Fruit fly (Drosophila melanogaster) whole organism, prepupa: ENCODE measurements around the gene Sgs5bis.
A peak's percentile ranks its signal among the peaks of the same experiment; 100 is the strongest.

Source experiments
- Blimp-1 ChIP-seq: fragments of 200-800 bp; sonication (Bioruptor generic); optimal IDR thresholded peaks from 3 replicates; lab custom pipeline; 2017; ENCODE audit warnings: missing biosample characterization, missing genetic modification characterization, mild to moderate bottlenecking, moderate library complexity, missing genetic modification reagents
- CG10631 ChIP-seq: fragments of 200-800 bp; sonication (Bioruptor generic); optimal IDR thresholded peaks from 2 replicates; lab custom pipeline; 2016; ENCODE audit warnings: missing biosample characterization, missing genetic modification characterization
- CG11294 ChIP-seq: fragments of 200-800 bp; sonication (Bioruptor generic); IDR thresholded peaks from 2 replicates; pipeline ENCODE4 v1.3.6; 2022; ENCODE audit warnings: missing biosample characterization, missing genetic modification characterization
- CG1621 ChIP-seq: fragments of 200-800 bp; sonication (Bioruptor generic); optimal IDR thresholded peaks from 3 replicates; lab custom pipeline; 2018; ENCODE audit warnings: missing biosample characterization, mild to moderate bottlenecking, missing genetic modification characterization
- CG16779 ChIP-seq: fragments of 200-800 bp; sonication (Bioruptor generic); optimal IDR thresholded peaks from 3 replicates; lab custom pipeline; 2017; ENCODE audit warnings: missing biosample characterization, mild to moderate bottlenecking, missing genetic modification characterization
- CG31627 ChIP-seq: fragments of 200-800 bp; sonication (Bioruptor generic); optimal IDR thresholded peaks from 3 replicates; lab custom pipeline; 2016; ENCODE audit warnings: missing biosample characterization, missing genetic modification characterization
- CG32006 ChIP-seq: fragments of 200-800 bp; sonication (Bioruptor generic); optimal IDR thresholded peaks from 3 replicates; lab custom pipeline; 2017; ENCODE audit warnings: missing biosample characterization, mild to moderate bottlenecking, missing genetic modification characterization
- CG3919 ChIP-seq: fragments of 200-800 bp; sonication (Bioruptor generic); optimal IDR thresholded peaks from 3 replicates; lab custom pipeline; 2016; ENCODE audit warnings: missing biosample characterization, missing genetic modification characterization
- CG6276 ChIP-seq: fragments of 200-800 bp; sonication (Bioruptor generic); optimal IDR thresholded peaks from 2 replicates; lab custom pipeline; 2017; ENCODE audit warnings: missing biosample characterization, mild to moderate bottlenecking, missing genetic modification characterization
- CG7368 ChIP-seq: fragments of 200-800 bp; sonication (Bioruptor generic); optimal IDR thresholded peaks from 3 replicates; lab custom pipeline; 2016; ENCODE audit warnings: missing biosample characterization, missing genetic modification characterization
- CG8119 ChIP-seq: fragments of 200-800 bp; sonication (Bioruptor generic); IDR thresholded peaks from 3 replicates; pipeline ENCODE4 v1.3.6; 2022; ENCODE audit warnings: missing biosample characterization, missing genetic modification characterization
- CG8319 ChIP-seq: fragments of 200-800 bp; sonication (Bioruptor generic); optimal IDR thresholded peaks from 3 replicates; lab custom pipeline; 2016; ENCODE audit warnings: missing biosample characterization, missing genetic modification characterization
- CG8632 ChIP-seq: fragments of 200-800 bp; sonication (Bioruptor generic); optimal IDR thresholded peaks from 3 replicates; lab custom pipeline; 2016; ENCODE audit warnings: missing biosample characterization, missing genetic modification characterization
- CG9139 ChIP-seq: fragments of 200-800 bp; sonication (Bioruptor generic); optimal IDR thresholded peaks from 3 replicates; lab custom pipeline; 2017; ENCODE audit warnings: missing biosample characterization, mild to moderate bottlenecking, missing genetic modification characterization
- Eip75B ChIP-seq: fragments of 200-800 bp; sonication (Bioruptor generic); optimal IDR thresholded peaks from 3 replicates; lab custom pipeline; 2016; ENCODE audit warnings: missing biosample characterization, missing genetic modification characterization
- Eip78C ChIP-seq: fragments of 200-800 bp; sonication (Bioruptor generic); peaks from one replicate; lab custom pipeline; 2016; ENCODE audit warnings: missing biosample characterization, missing genetic modification characterization
- Ets96B ChIP-seq: fragments of 200-800 bp; optimal IDR thresholded peaks from 2 replicates; lab custom pipeline; 2019; ENCODE audit warnings: missing biosample characterization, mild to moderate bottlenecking, missing genetic modification characterization, moderate library complexity
- Hr39 ChIP-seq: fragments of 200-800 bp; sonication (Bioruptor generic); optimal IDR thresholded peaks from 2 replicates; lab custom pipeline; 2016; ENCODE audit warnings: missing biosample characterization, missing genetic modification characterization
- Lpt ChIP-seq: fragments of 200-800 bp; sonication (Bioruptor generic); optimal IDR thresholded peaks from 3 replicates; lab custom pipeline; 2016; ENCODE audit warnings: missing biosample characterization, missing genetic modification characterization
- OdsH ChIP-seq: fragments of 200-800 bp; sonication (Bioruptor generic); optimal IDR thresholded peaks from 3 replicates; lab custom pipeline; 2016; ENCODE audit warnings: missing biosample characterization, missing genetic modification characterization
- Smox ChIP-seq: fragments of 200-800 bp; sonication (Bioruptor generic); optimal IDR thresholded peaks from 3 replicates; lab custom pipeline; 2016; ENCODE audit warnings: missing biosample characterization, missing genetic modification characterization
- Sox102F ChIP-seq: fragments of 200-800 bp; sonication (Bioruptor generic); optimal IDR thresholded peaks from 2 replicates; lab custom pipeline; 2016; ENCODE audit warnings: missing biosample characterization, mild to moderate bottlenecking, missing genetic modification characterization
- Sox14 ChIP-seq: fragments of 200-800 bp; sonication (Bioruptor generic); optimal IDR thresholded peaks from 3 replicates; lab custom pipeline; 2016; ENCODE audit warnings: missing biosample characterization, missing genetic modification characterization
- Sox15 ChIP-seq: fragments of 200-800 bp; sonication (Bioruptor generic); optimal IDR thresholded peaks from 3 replicates; lab custom pipeline; 2016; ENCODE audit warnings: missing biosample characterization, missing genetic modification characterization
- achi ChIP-seq: fragments of 200-800 bp; sonication (Bioruptor generic); optimal IDR thresholded peaks from 3 replicates; lab custom pipeline; 2016; ENCODE audit warnings: missing biosample characterization, missing genetic modification characterization
- cyc ChIP-seq: fragments of 200-800 bp; sonication (Bioruptor generic); optimal IDR thresholded peaks from 3 replicates; lab custom pipeline; 2016; ENCODE audit warnings: missing biosample characterization, missing genetic modification characterization
- dac ChIP-seq: fragments of 200-800 bp; sonication (Bioruptor generic); optimal IDR thresholded peaks from 2 replicates; lab custom pipeline; 2017; ENCODE audit warnings: missing biosample characterization, mild to moderate bottlenecking, missing genetic modification characterization
- dsx ChIP-seq: fragments of 200-800 bp; optimal IDR thresholded peaks from 3 replicates; lab custom pipeline; 2019; ENCODE audit warnings: missing biosample characterization, mild to moderate bottlenecking, missing genetic modification characterization, moderate library complexity; ENCODE audit not compliant: poor library complexity, severe bottlenecking
- eg ChIP-seq: fragments of 200-800 bp; sonication (Bioruptor generic); IDR thresholded peaks from 3 replicates; pipeline ENCODE4 v1.3.6; 2022; ENCODE audit warnings: missing biosample characterization, missing genetic modification characterization
- esn ChIP-seq: fragments of 200-800 bp; sonication (Bioruptor generic); optimal IDR thresholded peaks from 2 replicates; lab custom pipeline; 2016; ENCODE audit warnings: missing biosample characterization, mild to moderate bottlenecking, missing genetic modification characterization, moderate library complexity
- fd59A ChIP-seq: fragments of 200-800 bp; sonication (Bioruptor generic); optimal IDR thresholded peaks from 2 replicates; lab custom pipeline; 2017; ENCODE audit warnings: missing biosample characterization, mild to moderate bottlenecking, missing genetic modification characterization, missing genetic modification reagents
- fkh ChIP-seq: fragments of 200-800 bp; sonication (Bioruptor generic); optimal IDR thresholded peaks from 3 replicates; lab custom pipeline; 2017; ENCODE audit warnings: missing biosample characterization, mild to moderate bottlenecking, missing genetic modification characterization, moderate library complexity
- lz ChIP-seq: fragments of 200-800 bp; sonication (Bioruptor generic); optimal IDR thresholded peaks from 3 replicates; lab custom pipeline; 2016; ENCODE audit warnings: missing biosample characterization, missing genetic modification characterization
- net ChIP-seq: fragments of 200-800 bp; sonication (Bioruptor generic); optimal IDR thresholded peaks from 3 replicates; lab custom pipeline; 2016; ENCODE audit warnings: missing biosample characterization, missing genetic modification characterization
- pdm3 ChIP-seq: fragments of 200-800 bp; sonication (Bioruptor generic); optimal IDR thresholded peaks from 3 replicates; lab custom pipeline; 2016; ENCODE audit warnings: missing biosample characterization, missing genetic modification characterization
- spab ChIP-seq: fragments of 200-800 bp; sonication (Bioruptor generic); optimal IDR thresholded peaks from 2 replicates; lab custom pipeline; 2017; ENCODE audit warnings: missing biosample characterization, mild to moderate bottlenecking, missing genetic modification characterization, missing genetic modification reagents
- ss ChIP-seq, 2 experiments: fragments of 200-800 bp; sonication (Bioruptor generic); optimal IDR thresholded peaks; 2 replicates in 1 of 2; 3 replicates in 1 of 2; lab custom pipeline; 2017 to 2018; ENCODE audit warnings: mild to moderate bottlenecking in 2 of 2, missing biosample characterization in 2 of 2, missing genetic modification characterization in 2 of 2, moderate library complexity in 1 of 2
- topi ChIP-seq: fragments of 200-800 bp; sonication (Bioruptor generic); optimal IDR thresholded peaks from 3 replicates; lab custom pipeline; 2016; ENCODE audit warnings: missing biosample characterization, missing genetic modification characterization
- vri ChIP-seq: fragments of 200-800 bp; sonication (Bioruptor generic); optimal IDR thresholded peaks from 3 replicates; lab custom pipeline; 2016; ENCODE audit warnings: missing biosample characterization, mild to moderate bottlenecking, missing genetic modification characterization

Gene Sgs5bis

dm6 chr3R:17611411-17611810, 17.2 kb downstream of the Sgs5bis start, which contains the start of gene Edg91:
TSS of gene Edg91 (minus strand) at chr3R:17611511.
- TF ChIP-seq CG1621 (tag; lab: Kevin White, UChicago) (no peak), Eip75B (GFP tag; lab: Kevin White, UChicago) (no peak), spab (no peak), eg (GFP tag; lab: Robert Waterston, UW) (no peak), CG32006 (GFP tag; lab: Kevin White, UChicago) (no peak), CG7368 (no peak), CG16779 (no peak), Hr39 (GFP tag; lab: Kevin White, UChicago) (no peak), CG8632 (no peak), topi (no peak), Sox15 (GFP tag; lab: Kevin White, UChicago) (no peak), fkh (GFP tag; lab: Kevin White, UChicago) (no peak), dac (GFP tag; lab: Kevin White, UChicago) (no peak), CG6276 (GFP tag; lab: Kevin White, UChicago) (no peak), CG8119 (GFP tag; lab: Robert Waterston, UW) (no peak), Lpt (GFP tag; lab: Kevin White, UChicago) (no peak), lz (GFP tag; lab: Kevin White, UChicago) (no peak), pdm3 (no peak), net (no peak)

- TF ChIP-seq CG10631 (no peak), Eip78C (peak; percentile 45)
Observed at dm6 chr3R:17611836-17612235, 17.6 kb downstream of the Sgs5bis start.

dm6 chr3R:17612587-17612986, 18.4 kb downstream of the Sgs5bis start, which contains the start of gene CG34281:
TSS of gene CG34281 (plus strand) at chr3R:17612887.
- no peak for TF ChIP-seq OdsH
- no peak for TF ChIP-seq CG9139 (GFP tag; lab: Kevin White, UChicago)
- no peak for TF ChIP-seq fkh (GFP tag; lab: Kevin White, UChicago)
- no peak for TF ChIP-seq Smox
- no peak for TF ChIP-seq Sox14 (GFP tag; lab: Kevin White, UChicago)
- TF ChIP-seq Sox102F, result no peak
- no peak for TF ChIP-seq CG8119 (GFP tag; lab: Robert Waterston, UW)
- no peak for TF ChIP-seq net
- no peak for TF ChIP-seq CG31627 (GFP tag; lab: Kevin White, UChicago)
- TF ChIP-seq lz (GFP tag; lab: Kevin White, UChicago), result no peak
- TF ChIP-seq Sox15 (GFP tag; lab: Kevin White, UChicago), result no peak
- TF ChIP-seq spab, result no peak
- TF ChIP-seq pdm3, result no peak
- no peak for TF ChIP-seq Ets96B (tag; lab: Kevin White, UChicago)
- TF ChIP-seq topi, result no peak
- no peak for TF ChIP-seq esn
- TF ChIP-seq fd59A, result no peak
- TF ChIP-seq vri, result no peak

dm6 chr3R:17613549-17613948, 19.4 kb downstream of the Sgs5bis start, which contains the start of gene CG14327:
TSS of gene CG14327 (plus strand) at chr3R:17613709.
- no peak for TF ChIP-seq topi
- no peak for TF ChIP-seq CG3919
- TF ChIP-seq Eip78C, result peak; percentile 25
- TF ChIP-seq Lpt (GFP tag; lab: Kevin White, UChicago), result no peak
- TF ChIP-seq achi (GFP tag; lab: Kevin White, UChicago), result no peak
- TF ChIP-seq dsx, result no peak
- TF ChIP-seq Blimp-1 (GFP tag; lab: Kevin White, UChicago), result no peak
- no peak for TF ChIP-seq CG11294 (GFP tag; lab: Robert Waterston, UW)
- TF ChIP-seq ss (GFP tag; optimal IDR thresholded peaks at IDR 0.05; lab: Kevin White, UChicago), result peak; percentile 24 to 47
- no peak for TF ChIP-seq Sox14 (GFP tag; lab: Kevin White, UChicago)
- TF ChIP-seq CG8319 (GFP tag; lab: Kevin White, UChicago), result no peak
- no peak for TF ChIP-seq Sox102F
- peak; percentile 34 for TF ChIP-seq vri
- TF ChIP-seq cyc (GFP tag; lab: Kevin White, UChicago), result no peak
- no peak for TF ChIP-seq CG31627 (GFP tag; lab: Kevin White, UChicago)
- no peak for TF ChIP-seq Eip75B (GFP tag; lab: Kevin White, UChicago)
